Fruit fly (Drosophila melanogaster) whole organism, embryonic: ENCODE data around the gene CG34305.

Experiments used
- Ada2b ChIP-seq: fragments of 200-800 bp; sonication (Bioruptor generic); IDR thresholded peaks from 2 replicates; pipeline ENCODE4 v1.3.6; 2022; ENCODE audit warnings: missing biosample characterization, missing genetic modification characterization
- CG10366 ChIP-seq: fragments of 200-800 bp; sonication (Bioruptor generic); IDR thresholded peaks from 2 replicates; pipeline ENCODE4 v1.3.6; 2022; ENCODE audit warnings: missing biosample characterization, missing genetic modification characterization
- CG10431 ChIP-seq: fragments of 200-800 bp; sonication (Bioruptor generic); optimal IDR thresholded peaks from 3 replicates; lab custom pipeline; 2018; ENCODE audit warnings: missing biosample characterization, mild to moderate bottlenecking, missing genetic modification characterization
- CG10462 ChIP-seq: fragments of 200-800 bp; sonication (Bioruptor generic); optimal IDR thresholded peaks from 2 replicates; lab custom pipeline; 2016; ENCODE audit warnings: missing biosample characterization, missing genetic modification characterization
- CG10959 ChIP-seq: fragments of 200-800 bp; sonication (Bioruptor generic); IDR thresholded peaks from 2 replicates; pipeline ENCODE4 v1.3.6; 2022; ENCODE audit warnings: missing biosample characterization, missing genetic modification characterization
- CG11504 ChIP-seq: fragments of 200-800 bp; sonication (Bioruptor generic); optimal IDR thresholded peaks from 3 replicates; lab custom pipeline; 2019; ENCODE audit warnings: missing biosample characterization, mild to moderate bottlenecking, missing genetic modification characterization, moderate library complexity
- CG12236 ChIP-seq: fragments of 200-800 bp; sonication (Bioruptor generic); optimal IDR thresholded peaks from 2 replicates; lab custom pipeline; 2016; ENCODE audit warnings: missing biosample characterization, missing genetic modification characterization
- CG12391 ChIP-seq: fragments of 200-800 bp; sonication (Bioruptor generic); optimal IDR thresholded peaks from 3 replicates; lab custom pipeline; 2018; ENCODE audit warnings: missing biosample characterization, mild to moderate bottlenecking, missing genetic modification characterization, moderate library complexity
- CG14710 ChIP-seq: fragments of 200-800 bp; sonication (Bioruptor generic); optimal IDR thresholded peaks from 3 replicates; lab custom pipeline; 2019; ENCODE audit warnings: missing biosample characterization, mild to moderate bottlenecking, missing genetic modification characterization, moderate library complexity
- CG1792 ChIP-seq: fragments of 200-800 bp; sonication (Bioruptor generic); optimal IDR thresholded peaks from 2 replicates; lab custom pipeline; 2016; ENCODE audit warnings: missing biosample characterization, missing genetic modification characterization
- CG2678 ChIP-seq: fragments of 200-800 bp; sonication (Bioruptor generic); optimal IDR thresholded peaks from 3 replicates; lab custom pipeline; 2019; ENCODE audit warnings: missing biosample characterization, mild to moderate bottlenecking, missing genetic modification characterization, moderate library complexity
- CG31388 ChIP-seq: fragments of 200-800 bp; sonication (Bioruptor generic); optimal IDR thresholded peaks from 2 replicates; lab custom pipeline; 2016; ENCODE audit warnings: missing biosample characterization, missing genetic modification characterization
- CG32532 ChIP-seq: fragments of 200-800 bp; sonication (Bioruptor generic); IDR thresholded peaks from 2 replicates; pipeline ENCODE4 v1.3.6; 2022; ENCODE audit warnings: missing biosample characterization, missing genetic modification characterization
- CG6683 ChIP-seq: fragments of 200-800 bp; sonication (Bioruptor generic); optimal IDR thresholded peaks from 2 replicates; lab custom pipeline; 2017; ENCODE audit warnings: missing biosample characterization, mild to moderate bottlenecking, missing genetic modification characterization, missing genetic modification reagents
- CG6854 ChIP-seq: fragments of 200-800 bp; sonication (Bioruptor generic); optimal IDR thresholded peaks from 3 replicates; lab custom pipeline; 2017; ENCODE audit warnings: missing biosample characterization, mild to moderate bottlenecking, missing genetic modification characterization
- CG9876 ChIP-seq: fragments of 200-800 bp; sonication (Bioruptor generic); optimal IDR thresholded peaks from 2 replicates; lab custom pipeline; 2016; ENCODE audit warnings: missing biosample characterization, missing genetic modification characterization
- Camta ChIP-seq: fragments of 200-800 bp; sonication (Bioruptor generic); optimal IDR thresholded peaks from 2 replicates; lab custom pipeline; 2016; ENCODE audit warnings: missing biosample characterization, missing genetic modification characterization
- CoRest ChIP-seq: fragments of 200-800 bp; sonication (Bioruptor generic); optimal IDR thresholded peaks from 3 replicates; lab custom pipeline; 2018; ENCODE audit warnings: missing biosample characterization, mild to moderate bottlenecking, missing genetic modification characterization, moderate library complexity
- ERR ChIP-seq: fragments of 200-800 bp; sonication (Bioruptor generic); optimal IDR thresholded peaks from 2 replicates; lab custom pipeline; 2016; ENCODE audit warnings: missing biosample characterization, missing genetic modification characterization
- Eip74EF ChIP-seq, 2 experiments: fragments of 200-800 bp in 1 of 2; fragments of >200 bp in 1 of 2; sonication (Bioruptor generic) in 1 of 2; optimal IDR thresholded peaks; 2 replicates each; lab custom pipeline; 2017 to 2019; ENCODE audit warnings: missing biosample characterization in 2 of 2, missing genetic modification characterization in 2 of 2, mild to moderate bottlenecking in 1 of 2, moderate library complexity in 1 of 2
- Elba2 ChIP-seq: fragments of 200-800 bp; sonication (Bioruptor generic); optimal IDR thresholded peaks from 3 replicates; lab custom pipeline; 2016; ENCODE audit warnings: missing biosample characterization, missing genetic modification characterization
- Fer1 ChIP-seq: fragments of 200-800 bp; sonication (Bioruptor generic); optimal IDR thresholded peaks from 2 replicates; lab custom pipeline; 2017; ENCODE audit warnings: missing biosample characterization, mild to moderate bottlenecking, missing genetic modification characterization
- Fer3 ChIP-seq: fragments of 200-800 bp; sonication (Bioruptor generic); optimal IDR thresholded peaks from 2 replicates; lab custom pipeline; 2018; ENCODE audit warnings: missing biosample characterization, mild to moderate bottlenecking, missing genetic modification characterization, moderate library complexity
- Hmr ChIP-seq: fragments of 200-800 bp; sonication (Bioruptor generic); optimal IDR thresholded peaks from 3 replicates; lab custom pipeline; 2017; ENCODE audit warnings: mild to moderate bottlenecking, missing biosample characterization, missing genetic modification reagents, missing genetic modification characterization
- Meics ChIP-seq: fragments of 200-800 bp; sonication (Bioruptor generic); optimal IDR thresholded peaks from 2 replicates; lab custom pipeline; 2017; ENCODE audit warnings: missing biosample characterization, mild to moderate bottlenecking, missing genetic modification characterization
- Optix ChIP-seq: fragments of 200-800 bp; sonication (Bioruptor generic); IDR thresholded peaks from 3 replicates; pipeline ENCODE4 v1.3.6; 2022; ENCODE audit warnings: missing biosample characterization, missing genetic modification characterization
- Poxn ChIP-seq: fragments of 200-800 bp; sonication (Bioruptor generic); IDR thresholded peaks from 2 replicates; pipeline ENCODE4 v1.3.6; 2022; ENCODE audit warnings: missing biosample characterization, missing genetic modification characterization
- Vsx1 ChIP-seq: fragments of 200-800 bp; sonication (Bioruptor generic); optimal IDR thresholded peaks from 2 replicates; lab custom pipeline; 2017; ENCODE audit warnings: missing biosample characterization, mild to moderate bottlenecking, missing genetic modification characterization, missing genetic modification reagents
- abd-A ChIP-seq: fragments of 200-800 bp; sonication (Bioruptor generic); optimal IDR thresholded peaks from 3 replicates; lab custom pipeline; 2019; ENCODE audit warnings: missing biosample characterization, mild to moderate bottlenecking, missing genetic modification characterization, moderate library complexity
- ara ChIP-seq: fragments of 200-800 bp; sonication (Bioruptor generic); IDR thresholded peaks from 2 replicates; pipeline ENCODE4 v1.3.6; 2022; ENCODE audit warnings: missing biosample characterization, missing genetic modification characterization
- az2 ChIP-seq: fragments of 200-800 bp; sonication (Bioruptor generic); optimal IDR thresholded peaks from 3 replicates; lab custom pipeline; 2016; ENCODE audit warnings: missing biosample characterization, missing genetic modification characterization
- btn ChIP-seq: fragments of 200-800 bp; sonication (Bioruptor generic); optimal IDR thresholded peaks from 2 replicates; lab custom pipeline; 2016; ENCODE audit warnings: missing biosample characterization, missing genetic modification characterization
- cato ChIP-seq: fragments of 200-800 bp; sonication (Bioruptor generic); optimal IDR thresholded peaks from 2 replicates; lab custom pipeline; 2016; ENCODE audit warnings: missing biosample characterization, missing genetic modification characterization, borderline replicate concordance
- chm ChIP-seq: fragments of 200-800 bp; sonication (Bioruptor generic); IDR thresholded peaks from 2 replicates; pipeline ENCODE4 v1.3.6; 2022; ENCODE audit warnings: missing biosample characterization, missing genetic modification characterization
- dmrt99B ChIP-seq: fragments of 200-800 bp; sonication (Bioruptor generic); optimal IDR thresholded peaks from 2 replicates; lab custom pipeline; 2018; ENCODE audit warnings: missing biosample characterization, mild to moderate bottlenecking, missing genetic modification characterization, moderate library complexity
- gro ChIP-seq: fragments of 200-800 bp; sonication (Bioruptor generic); optimal IDR thresholded peaks from 2 replicates; lab custom pipeline; 2016; ENCODE audit warnings: missing biosample characterization, missing genetic modification characterization
- gt ChIP-seq: fragments of 200-800 bp; sonication (Bioruptor generic); IDR thresholded peaks from 2 replicates; pipeline ENCODE4 v1.3.6; 2022; ENCODE audit warnings: missing biosample characterization, missing genetic modification characterization
- jing ChIP-seq: fragments of 200-800 bp; sonication (Bioruptor generic); optimal IDR thresholded peaks from 2 replicates; lab custom pipeline; 2018; ENCODE audit warnings: missing biosample characterization, mild to moderate bottlenecking, missing genetic modification characterization
- maf-S ChIP-seq: fragments of 200-800 bp; sonication (Bioruptor generic); optimal IDR thresholded peaks from 2 replicates; lab custom pipeline; 2016; ENCODE audit warnings: missing biosample characterization, missing genetic modification characterization
- nerfin-1 ChIP-seq: fragments of 200-800 bp; sonication (Bioruptor generic); optimal IDR thresholded peaks from 3 replicates; lab custom pipeline; 2019; ENCODE audit warnings: missing biosample characterization, mild to moderate bottlenecking, missing genetic modification characterization, moderate library complexity
- nerfin-2 ChIP-seq: fragments of 200-800 bp; sonication (Bioruptor generic); IDR thresholded peaks from 2 replicates; pipeline ENCODE4 v1.3.6; 2022; ENCODE audit warnings: missing biosample characterization, missing genetic modification characterization; ENCODE audit not compliant: partially characterized antibody
- phol ChIP-seq: fragments of 200-800 bp; sonication (Bioruptor generic); optimal IDR thresholded peaks from 3 replicates; lab custom pipeline; 2018; ENCODE audit warnings: missing biosample characterization, mild to moderate bottlenecking, missing genetic modification characterization, moderate library complexity
- rib ChIP-seq: fragments of 200-800 bp; sonication (Bioruptor generic); IDR thresholded peaks from 2 replicates; pipeline ENCODE4 v1.3.6; 2022; ENCODE audit warnings: missing biosample characterization, missing genetic modification characterization
- sens-2 ChIP-seq: fragments of 200-800 bp; sonication (Bioruptor generic); IDR thresholded peaks from 2 replicates; pipeline ENCODE4 v1.3.6; 2022; ENCODE audit warnings: missing biosample characterization, missing genetic modification characterization
- sug ChIP-seq: fragments of 200-800 bp; optimal IDR thresholded peaks from 2 replicates; lab custom pipeline; 2019; ENCODE audit warnings: missing biosample characterization, mild to moderate bottlenecking, missing genetic modification characterization, moderate library complexity
- tap ChIP-seq: fragments of 200-800 bp; optimal IDR thresholded peaks from 3 replicates; lab custom pipeline; 2019; ENCODE audit warnings: missing biosample characterization, mild to moderate bottlenecking, missing genetic modification characterization, moderate library complexity
- tio ChIP-seq: fragments of 200-800 bp; sonication (Bioruptor generic); optimal IDR thresholded peaks from 2 replicates; lab custom pipeline; 2017; ENCODE audit warnings: missing biosample characterization, missing genetic modification characterization, inconsistent platforms
- tx ChIP-seq: fragments of 200-800 bp; sonication (Bioruptor generic); optimal IDR thresholded peaks from 2 replicates; lab custom pipeline; 2016; ENCODE audit warnings: missing biosample characterization, missing genetic modification characterization
- unpg ChIP-seq: fragments of 200-800 bp; sonication (Bioruptor generic); optimal IDR thresholded peaks from 3 replicates; lab custom pipeline; 2018; ENCODE audit warnings: missing biosample characterization, mild to moderate bottlenecking, missing genetic modification characterization, moderate library complexity
- vfl ChIP-seq: fragments of 200-800 bp; sonication (Bioruptor generic); optimal IDR thresholded peaks from 2 replicates; lab custom pipeline; 2016; ENCODE audit warnings: missing biosample characterization, missing genetic modification characterization

The CG34305 gene

dm6 chr3R:4229137-4229764 is 13.7 kb downstream of the CG34305 start, which contains the start of gene DhpD (continued):
- TF ChIP-seq CG6683 (GFP tag; lab: Kevin White, UChicago) (peak; percentile 10), Fer1 (GFP tag; lab: Kevin White, UChicago) (peak; percentile 75), CG12391 (tag; lab: Kevin White, UChicago) (peak; percentile 65), Elba2 (no peak), gro (GFP tag; lab: Kevin White, UChicago) (peak; percentile 29), vfl (GFP tag; lab: Kevin White, UChicago) (peak; percentile 42), CG1792 (GFP tag; lab: Kevin White, UChicago) (no peak), nerfin-1 (no peak), Optix (GFP tag; lab: Robert Waterston, UW) (no peak), sens-2 (no peak), CG6854 (GFP tag; lab: Kevin White, UChicago) (peak; percentile 24), unpg (peak; percentile 67), CG31388 (GFP tag; lab: Kevin White, UChicago) (peak; percentile 26), btn (GFP tag; lab: Kevin White, UChicago) (no peak), CG10462 (GFP tag; lab: Kevin White, UChicago) (no peak), cato (GFP tag; lab: Kevin White, UChicago) (no peak), CG2678 (tag; lab: Kevin White, UChicago) (peak; percentile 87), sug (tag; lab: Kevin White, UChicago) (peak; percentile 60), gt (GFP tag; lab: Robert Waterston, UW) (no peak), Eip74EF (GFP tag; optimal IDR thresholded peaks at IDR 0.05; lab: Kevin White, UChicago) (peak in 1 of 2 experiments; percentile 56), CG10431 (no peak), nerfin-2 (GFP tag; lab: Robert Waterston, UW) (peak; percentile 88), Ada2b (GFP tag; lab: Robert Waterston, UW) (peak; percentile 57), Vsx1 (no peak), Fer3 (tag; lab: Kevin White, UChicago) (peak; percentile 79), CG14710 (peak; percentile 66), ERR (GFP tag; lab: Kevin White, UChicago) (no peak), CoRest (peak; percentile 78), CG9876 (peak; percentile 11), Poxn (no peak), tio (GFP tag; lab: Kevin White, UChicago) (peak; percentile 49), abd-A (tag; lab: Kevin White, UChicago) (no peak), rib (GFP tag; lab: Robert Waterston, UW) (no peak), phol (peak; percentile 81), CG11504 (tag; lab: Kevin White, UChicago) (no peak), CG32532 (GFP tag; lab: Robert Waterston, UW) (peak; percentile 87), CG10959 (GFP tag; lab: Robert Waterston, UW) (peak; percentile 26; the same call in 1 of the 2 replicates), Meics (GFP tag; lab: Kevin White, UChicago) (peak; percentile 75), jing (peak; percentile 10), Hmr (peak; percentile 73), tx (GFP tag; lab: Kevin White, UChicago) (no peak), CG12236 (GFP tag; lab: Kevin White, UChicago) (no peak), ara (GFP tag; lab: Robert Waterston, UW) (peak; percentile 76), Camta (GFP tag; lab: Kevin White, UChicago) (peak; percentile 0), tap (peak; percentile 50), az2 (GFP tag; lab: Kevin White, UChicago) (peak; percentile 73), maf-S (GFP tag; lab: Kevin White, UChicago) (no peak), dmrt99B (no peak), chm (GFP tag; lab: Robert Waterston, UW) (peak; percentile 30; the same call in 1 of the 2 replicates), CG10366 (GFP tag; lab: Robert Waterston, UW) (peak; percentile 66)
